Worm (Caenorhabditis elegans) whole organism, mixed stage, embryonic: ENCODE results near the gene M02B1.3.

Experiments used
- ceh-83 ChIP-seq: fragments of 200-800 bp; sonication (Bioruptor generic); optimal IDR thresholded peaks from 2 replicates; lab custom pipeline; 2018; ENCODE audit warnings: mild to moderate bottlenecking, missing genetic modification characterization, missing compliant biosample characterization
- elt-1 ChIP-seq: sonication (generic microtip); optimal IDR thresholded peaks from 2 replicates; lab custom pipeline; 2017; ENCODE audit warnings: missing genetic modification characterization, mild to moderate bottlenecking, missing compliant biosample characterization, antibody characterized with exemption, moderate library complexity, borderline replicate concordance; ENCODE audit not compliant: insufficient read depth
- elt-3 ChIP-seq: fragments of 150-350 bp; optimal IDR thresholded peaks from 2 replicates; lab custom pipeline; 2014; ENCODE audit warnings: missing biosample characterization, missing genetic modification characterization
- lin-13 ChIP-seq: fragments of 150-350 bp; optimal IDR thresholded peaks from 2 replicates; lab custom pipeline; 2014; ENCODE audit warnings: missing biosample characterization, missing genetic modification characterization
- mab-5 ChIP-seq: fragments of 150-350 bp; optimal IDR thresholded peaks from 2 replicates; lab custom pipeline; 2014; ENCODE audit warnings: missing biosample characterization, missing genetic modification characterization
- nhr-237 ChIP-seq: fragments of 150-350 bp; optimal IDR thresholded peaks from 2 replicates; lab custom pipeline; 2014; ENCODE audit warnings: missing biosample characterization, missing genetic modification characterization
- nhr-28 ChIP-seq: fragments of 150-350 bp; optimal IDR thresholded peaks from 2 replicates; lab custom pipeline; 2014; ENCODE audit warnings: missing biosample characterization, missing genetic modification characterization
- nhr-76 ChIP-seq: sonication (generic microtip); optimal IDR thresholded peaks from 2 replicates; lab custom pipeline; 2017; ENCODE audit warnings: missing biosample characterization, missing genetic modification characterization
- pha-4 ChIP-seq: fragments of 150-350 bp; optimal IDR thresholded peaks from 2 replicates; lab custom pipeline; 2018; ENCODE audit warnings: missing biosample characterization, missing genetic modification reagents, missing genetic modification characterization
- snpc-4 ChIP-seq: fragments of 150-350 bp; optimal IDR thresholded peaks from 2 replicates; lab custom pipeline; 2014; ENCODE audit warnings: missing biosample characterization, missing genetic modification characterization
- unc-39 ChIP-seq: fragments of 150-350 bp; optimal IDR thresholded peaks from 2 replicates; lab custom pipeline; 2014; ENCODE audit warnings: missing biosample characterization, missing genetic modification characterization
- unc-62 ChIP-seq: fragments of 150-350 bp; optimal IDR thresholded peaks from 2 replicates; lab custom pipeline; 2014; ENCODE audit warnings: missing biosample characterization, missing genetic modification reagents, missing genetic modification characterization
- zip-8 ChIP-seq: fragments of 150-350 bp; optimal IDR thresholded peaks from 2 replicates; lab custom pipeline; 2014; ENCODE audit warnings: missing biosample characterization, missing genetic modification characterization
- ztf-11 ChIP-seq: fragments of 150-350 bp; optimal IDR thresholded peaks from 2 replicates; lab custom pipeline; 2014; ENCODE audit warnings: missing biosample characterization, missing genetic modification characterization

DNA sequence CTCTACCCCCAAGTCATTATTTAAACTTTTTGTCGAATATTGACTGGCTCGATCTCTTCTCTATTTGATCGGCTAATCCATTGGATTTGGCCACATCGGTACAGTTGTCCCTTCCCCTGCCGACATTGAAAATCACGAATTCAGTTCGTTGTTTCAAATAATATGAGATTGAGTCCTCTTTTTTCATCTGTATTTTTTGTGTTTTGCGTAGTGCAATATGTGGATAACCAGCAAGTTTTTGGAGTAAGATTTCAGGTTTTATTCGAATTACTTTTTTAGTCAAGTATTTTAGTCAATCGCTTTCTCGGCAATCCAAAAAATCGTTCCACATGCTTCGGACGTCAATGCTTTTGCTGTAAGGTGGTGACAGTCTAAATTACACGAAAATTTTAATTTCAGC, 47.2 kb upstream of the M02B1.3 start, which contains the start of gene F07C6.3:
- no peak for TF ChIP-seq unc-62 (GFP tag; lab: Kevin White, UChicago)
- TF ChIP-seq elt-3: no peak
- TF ChIP-seq pha-4 (tag; lab: Kevin White, UChicago): no peak
- TF ChIP-seq unc-39 (tag; lab: Kevin White, UChicago): no peak
- TF ChIP-seq nhr-237: no peak
- TF ChIP-seq mab-5 (tag; lab: Kevin White, UChicago): no peak
- TF ChIP-seq elt-1 (tag; lab: Kevin White, UChicago): no peak
- no peak for TF ChIP-seq ztf-11 (tag; lab: Kevin White, UChicago)
- no peak for TF ChIP-seq zip-8 (tag; lab: Kevin White, UChicago)
- TF ChIP-seq nhr-28: no peak
- TF ChIP-seq nhr-76 (tag; lab: Kevin White, UChicago): no peak
- TF ChIP-seq snpc-4: no peak
- no peak for TF ChIP-seq ceh-83
- TF ChIP-seq lin-13 (tag; lab: Kevin White, UChicago): no peak
